Fruit fly (Drosophila melanogaster) whole organism, embryonic: Measurements from ENCODE around the gene CG43347.
A peak's percentile ranks its signal among the peaks of the same experiment; 100 is the strongest.

Experiments
- ATbp ChIP-seq: fragments of 200-800 bp; sonication (Bioruptor generic); optimal IDR thresholded peaks from 2 replicates; lab custom pipeline; 2017; ENCODE audit warnings: missing biosample characterization, mild to moderate bottlenecking, missing genetic modification characterization, missing genetic modification reagents
- Abd-B ChIP-seq: fragments of 200-800 bp; sonication (Bioruptor generic); optimal IDR thresholded peaks from 2 replicates; lab custom pipeline; 2018; ENCODE audit warnings: missing biosample characterization, mild to moderate bottlenecking, missing genetic modification characterization, moderate library complexity
- Bteb2 ChIP-seq: fragments of 200-800 bp; sonication (Bioruptor generic); optimal IDR thresholded peaks from 2 replicates; lab custom pipeline; 2016; ENCODE audit warnings: missing biosample characterization, missing genetic modification characterization
- CG10209 ChIP-seq: fragments of 200-800 bp; sonication (Bioruptor generic); optimal IDR thresholded peaks from 3 replicates; lab custom pipeline; 2017; ENCODE audit warnings: missing biosample characterization, mild to moderate bottlenecking, missing genetic modification characterization, missing genetic modification reagents
- CG10431 ChIP-seq: fragments of 200-800 bp; sonication (Bioruptor generic); optimal IDR thresholded peaks from 3 replicates; lab custom pipeline; 2018; ENCODE audit warnings: missing biosample characterization, mild to moderate bottlenecking, missing genetic modification characterization
- CG11456 ChIP-seq: fragments of 200-800 bp; sonication (Bioruptor generic); IDR thresholded peaks from 3 replicates; pipeline ENCODE4 v1.3.6; 2022; ENCODE audit warnings: missing biosample characterization, missing genetic modification characterization
- CG12942 ChIP-seq: fragments of 200-800 bp; sonication (Bioruptor generic); optimal IDR thresholded peaks from 3 replicates; lab custom pipeline; 2016; ENCODE audit warnings: missing biosample characterization, missing genetic modification characterization
- CG13296 ChIP-seq: fragments of 200-800 bp; sonication (Bioruptor generic); optimal IDR thresholded peaks from 3 replicates; lab custom pipeline; 2018; ENCODE audit warnings: missing biosample characterization, mild to moderate bottlenecking, missing genetic modification characterization
- CG13775 ChIP-seq: fragments of 200-800 bp; sonication (Bioruptor generic); optimal IDR thresholded peaks from 3 replicates; lab custom pipeline; 2017; ENCODE audit warnings: missing biosample characterization, mild to moderate bottlenecking, missing genetic modification characterization
- CG14014 ChIP-seq: fragments of 200-800 bp; sonication (Bioruptor generic); IDR thresholded peaks from 2 replicates; pipeline ENCODE4 v1.3.6; 2022; ENCODE audit warnings: missing biosample characterization, missing genetic modification characterization
- CG14667 ChIP-seq: fragments of 200-800 bp; sonication (Bioruptor generic); IDR thresholded peaks from 2 replicates; pipeline ENCODE4 v1.3.6; 2022; ENCODE audit warnings: missing biosample characterization, missing genetic modification characterization
- CG16815 ChIP-seq: fragments of 200-800 bp; sonication (Bioruptor generic); optimal IDR thresholded peaks from 3 replicates; lab custom pipeline; 2017; ENCODE audit warnings: missing biosample characterization, mild to moderate bottlenecking, missing genetic modification characterization
- CG18599 ChIP-seq: fragments of 200-800 bp; sonication (Bioruptor generic); optimal IDR thresholded peaks from 3 replicates; lab custom pipeline; 2017; ENCODE audit warnings: missing biosample characterization, missing genetic modification characterization, mild to moderate bottlenecking, moderate library complexity, missing genetic modification reagents
- CG2116 ChIP-seq: fragments of 200-800 bp; sonication (Bioruptor generic); optimal IDR thresholded peaks from 3 replicates; lab custom pipeline; 2018; ENCODE audit warnings: missing biosample characterization, mild to moderate bottlenecking, missing genetic modification characterization
- CG3065 ChIP-seq: fragments of 200-800 bp; sonication (Bioruptor generic); optimal IDR thresholded peaks from 2 replicates; lab custom pipeline; 2016; ENCODE audit warnings: missing biosample characterization, missing genetic modification characterization
- CG4328 ChIP-seq: fragments of 200-800 bp; sonication (Bioruptor generic); optimal IDR thresholded peaks from 3 replicates; lab custom pipeline; 2017; ENCODE audit warnings: missing biosample characterization, missing genetic modification reagents, missing genetic modification characterization
- CG4617 ChIP-seq: fragments of 200-800 bp; sonication (Bioruptor generic); optimal IDR thresholded peaks from 3 replicates; lab custom pipeline; 2016; ENCODE audit warnings: missing biosample characterization, missing genetic modification characterization, borderline replicate concordance
- CG4707 ChIP-seq: fragments of 200-800 bp; sonication (Bioruptor generic); optimal IDR thresholded peaks from 2 replicates; lab custom pipeline; 2018; ENCODE audit warnings: missing biosample characterization, mild to moderate bottlenecking, missing genetic modification characterization, moderate library complexity
- CG7271 ChIP-seq: fragments of 200-800 bp; sonication (Bioruptor generic); optimal IDR thresholded peaks from 2 replicates; lab custom pipeline; 2018; ENCODE audit warnings: missing biosample characterization, mild to moderate bottlenecking, missing genetic modification characterization, moderate library complexity
- CG9817 ChIP-seq: fragments of 200-800 bp; sonication (Bioruptor generic); optimal IDR thresholded peaks from 2 replicates; lab custom pipeline; 2018; ENCODE audit warnings: missing biosample characterization, mild to moderate bottlenecking, missing genetic modification characterization, moderate library complexity
- D19A ChIP-seq: fragments of 200-800 bp; optimal IDR thresholded peaks from 3 replicates; lab custom pipeline; 2019; ENCODE audit warnings: missing biosample characterization, mild to moderate bottlenecking, missing genetic modification characterization, moderate library complexity
- HHEX ChIP-seq: fragments of 200-800 bp; sonication (Bioruptor generic); optimal IDR thresholded peaks from 3 replicates; lab custom pipeline; 2017; ENCODE audit warnings: missing biosample characterization, mild to moderate bottlenecking, missing genetic modification characterization, missing genetic modification reagents
- MBD-R2 ChIP-seq: fragments of 200-800 bp; sonication (Bioruptor generic); IDR thresholded peaks from 2 replicates; pipeline ENCODE4 v1.3.6; 2022; ENCODE audit warnings: missing biosample characterization, missing genetic modification characterization
- MESR4 ChIP-seq: fragments of 200-800 bp; sonication (Bioruptor generic); optimal IDR thresholded peaks from 2 replicates; lab custom pipeline; 2018; ENCODE audit warnings: missing biosample characterization, mild to moderate bottlenecking, missing genetic modification characterization, moderate library complexity
- Oaz ChIP-seq: fragments of 200-800 bp; sonication (Bioruptor generic); IDR thresholded peaks from 2 replicates; pipeline ENCODE4 v1.3.6; 2022; ENCODE audit warnings: missing biosample characterization, missing genetic modification characterization
- Sox102F ChIP-seq: fragments of 200-800 bp; sonication (Bioruptor generic); optimal IDR thresholded peaks from 2 replicates; lab custom pipeline; 2018; ENCODE audit warnings: missing biosample characterization, mild to moderate bottlenecking, missing genetic modification characterization, moderate library complexity
- TFAM ChIP-seq: fragments of 200-800 bp; sonication (Bioruptor generic); optimal IDR thresholded peaks from 2 replicates; lab custom pipeline; 2017; ENCODE audit warnings: missing biosample characterization, missing genetic modification characterization, inconsistent platforms
- Usf ChIP-seq: fragments of 200-800 bp; sonication (Bioruptor generic); optimal IDR thresholded peaks from 2 replicates; lab custom pipeline; 2017; ENCODE audit warnings: missing genotype, missing biosample characterization, missing genetic modification characterization
- ash1 ChIP-seq: fragments of 200-800 bp; sonication (Bioruptor generic); optimal IDR thresholded peaks from 2 replicates; lab custom pipeline; 2018; ENCODE audit warnings: missing biosample characterization, mild to moderate bottlenecking, missing genetic modification characterization
- az2 ChIP-seq: fragments of 200-800 bp; sonication (Bioruptor generic); optimal IDR thresholded peaks from 3 replicates; lab custom pipeline; 2016; ENCODE audit warnings: missing biosample characterization, missing genetic modification characterization
- bcd ChIP-seq: fragments of 200-800 bp; sonication (Bioruptor generic); optimal IDR thresholded peaks from 2 replicates; lab custom pipeline; 2017; ENCODE audit warnings: missing biosample characterization, mild to moderate bottlenecking, missing genetic modification characterization
- btn ChIP-seq: fragments of 200-800 bp; sonication (Bioruptor generic); optimal IDR thresholded peaks from 2 replicates; lab custom pipeline; 2016; ENCODE audit warnings: missing biosample characterization, missing genetic modification characterization
- corto ChIP-seq: fragments of 200-800 bp; sonication (Bioruptor generic); optimal IDR thresholded peaks from 2 replicates; lab custom pipeline; 2016; ENCODE audit warnings: missing biosample characterization, mild to moderate bottlenecking, missing genetic modification characterization, moderate library complexity
- emc ChIP-seq: fragments of 200-800 bp; sonication (Bioruptor generic); optimal IDR thresholded peaks from 2 replicates; lab custom pipeline; 2016; ENCODE audit warnings: missing biosample characterization, missing genetic modification characterization
- gsb ChIP-seq: fragments of 200-800 bp; sonication (Bioruptor generic); IDR thresholded peaks from 2 replicates; pipeline ENCODE4 v1.3.6; 2022; ENCODE audit warnings: missing biosample characterization, missing genetic modification characterization
- kay ChIP-seq: fragments of 200-800 bp; sonication (Bioruptor generic); optimal IDR thresholded peaks from 2 replicates; lab custom pipeline; 2016; ENCODE audit warnings: missing biosample characterization, missing genetic modification characterization
- kni ChIP-seq: fragments of 200-800 bp; sonication (Bioruptor generic); optimal IDR thresholded peaks from 3 replicates; lab custom pipeline; 2017; ENCODE audit warnings: mild to moderate bottlenecking, missing biosample characterization, missing genetic modification reagents, missing genetic modification characterization
- odd ChIP-seq: fragments of 200-800 bp; sonication (Bioruptor generic); optimal IDR thresholded peaks from 2 replicates; lab custom pipeline; 2017; ENCODE audit warnings: missing biosample characterization, mild to moderate bottlenecking, missing genetic modification characterization
- pan ChIP-seq, 4 experiments: fragments of >200 bp in 3 of 4; fragments of 200-800 bp in 1 of 4; sonication (Bioruptor generic) in 1 of 4; optimal IDR thresholded peaks in 3 of 4; IDR thresholded peaks in 1 of 4; 2 replicates each; pipeline versions ENCODE4 v1.3.6 to Lab custom; 2017 to 2022; ENCODE audit warnings: missing biosample characterization in 2 of 4, missing genetic modification characterization in 2 of 4, mixed read lengths in 1 of 4
- pnt ChIP-seq: fragments of 200-800 bp; sonication (Bioruptor generic); optimal IDR thresholded peaks from 3 replicates; lab custom pipeline; 2016; ENCODE audit warnings: missing biosample characterization, missing genetic modification characterization
- ranshi ChIP-seq: fragments of 200-800 bp; sonication (Bioruptor generic); IDR thresholded peaks from 2 replicates; pipeline ENCODE4 v1.3.6; 2022; ENCODE audit warnings: missing biosample characterization, missing genetic modification characterization
- schlank ChIP-seq: fragments of 200-800 bp; sonication (Bioruptor generic); optimal IDR thresholded peaks from 2 replicates; lab custom pipeline; 2018; ENCODE audit warnings: missing biosample characterization, mild to moderate bottlenecking, missing genetic modification characterization
- sima ChIP-seq: fragments of 200-800 bp; sonication (Bioruptor generic); optimal IDR thresholded peaks from 2 replicates; lab custom pipeline; 2016; ENCODE audit warnings: missing biosample characterization, missing genetic modification characterization
- slou ChIP-seq: fragments of 200-800 bp; sonication (Bioruptor generic); optimal IDR thresholded peaks from 3 replicates; lab custom pipeline; 2016; ENCODE audit warnings: missing biosample characterization, missing genetic modification characterization
- sna ChIP-seq: fragments of 200-800 bp; sonication (Bioruptor generic); IDR thresholded peaks from 2 replicates; pipeline ENCODE4 v1.3.6; 2022; ENCODE audit warnings: missing biosample characterization, missing genetic modification characterization; ENCODE audit not compliant: partially characterized antibody
- tap ChIP-seq: fragments of 200-800 bp; optimal IDR thresholded peaks from 3 replicates; lab custom pipeline; 2019; ENCODE audit warnings: missing biosample characterization, mild to moderate bottlenecking, missing genetic modification characterization, moderate library complexity
- tx ChIP-seq: fragments of 200-800 bp; sonication (Bioruptor generic); optimal IDR thresholded peaks from 2 replicates; lab custom pipeline; 2016; ENCODE audit warnings: missing biosample characterization, missing genetic modification characterization
- wor ChIP-seq: fragments of 200-800 bp; sonication (Bioruptor generic); IDR thresholded peaks from 2 replicates; pipeline ENCODE4 v1.3.6; 2022; ENCODE audit warnings: missing biosample characterization, missing genetic modification characterization
- zf30C ChIP-seq: fragments of 200-800 bp; sonication (Bioruptor generic); optimal IDR thresholded peaks from 3 replicates; lab custom pipeline; 2018; ENCODE audit warnings: missing biosample characterization, mild to moderate bottlenecking, missing genetic modification characterization

The CG43347 gene

dm6 chrX:10600254-10600916 is 19.6 kb downstream of the CG43347 start (continued):
- TF ChIP-seq HHEX (GFP tag; lab: Kevin White, UChicago) (peak; percentile 4), CG4328 (GFP tag; lab: Kevin White, UChicago) (no peak), D19A (tag; lab: Kevin White, UChicago) (peak; percentile 17), Abd-B (GFP tag; lab: Kevin White, UChicago) (peak; percentile 0), tap (tag; lab: Kevin White, UChicago) (peak; percentile 49), ranshi (GFP tag; lab: Robert Waterston, UW) (peak; percentile 66; the same call in 1 of the 2 replicates), CG2116 (GFP tag; lab: Kevin White, UChicago) (no peak), CG18599 (GFP tag; lab: Kevin White, UChicago) (peak; percentile 39), wor (GFP tag; lab: Robert Waterston, UW) (no peak), CG13775 (GFP tag; lab: Kevin White, UChicago) (peak; percentile 16), odd (GFP tag; lab: Kevin White, UChicago) (no peak), CG11456 (GFP tag; lab: Robert Waterston, UW) (peak; percentile 61; the same call in 1 of the 3 replicates), ash1 (GFP tag; lab: Kevin White, UChicago) (no peak), ATbp (GFP tag; lab: Kevin White, UChicago) (no peak), bcd (GFP tag; lab: Kevin White, UChicago) (peak; percentile 25), pnt (GFP tag; lab: Kevin White, UChicago) (no peak), CG12942 (GFP tag; lab: Kevin White, UChicago) (no peak), CG7271 (tag; lab: Kevin White, UChicago) (no peak), gsb (GFP tag; lab: Robert Waterston, UW) (no peak; the same call in 1 of the 2 replicates), CG14667 (GFP tag; lab: Robert Waterston, UW) (peak; percentile 30; the same call in 1 of the 2 replicates), MESR4 (GFP tag; lab: Kevin White, UChicago) (no peak), tx (GFP tag; lab: Kevin White, UChicago) (no peak), CG4707 (GFP tag; lab: Kevin White, UChicago) (no peak), MBD-R2 (GFP tag; lab: Robert Waterston, UW) (peak; percentile 26; the same call in 1 of the 2 replicates), Usf (GFP tag; lab: Kevin White, UChicago) (no peak), CG10431 (GFP tag; lab: Kevin White, UChicago) (no peak), schlank (no peak), Sox102F (GFP tag; lab: Kevin White, UChicago) (peak; percentile 71), Oaz (GFP tag; lab: Robert Waterston, UW) (no peak), CG10209 (GFP tag; lab: Kevin White, UChicago) (peak; percentile 12), CG4617 (GFP tag; lab: Kevin White, UChicago) (no peak), sima (GFP tag; lab: Kevin White, UChicago) (no peak), az2 (GFP tag; lab: Kevin White, UChicago) (peak; percentile 45), sna (GFP tag; lab: Robert Waterston, UW) (no peak), pan (optimal IDR thresholded peaks at IDR 0.05; lab: Kevin White, UChicago) (no peak), pan (GFP tag; optimal IDR thresholded peaks at IDR 0.05 in 1 of 2, IDR thresholded peaks at IDR 0.05 in 1 of 2) (peak in 1 of 2 experiments; percentile 79), zf30C (GFP tag; lab: Kevin White, UChicago) (no peak), CG3065 (GFP tag; lab: Kevin White, UChicago) (no peak), CG14014 (GFP tag; lab: Robert Waterston, UW) (0 out of 2 replicates have a peak, but pooled peaks have one; percentile 44), CG13296 (GFP tag; lab: Kevin White, UChicago) (peak; percentile 21), CG16815 (GFP tag; lab: Kevin White, UChicago) (peak; percentile 21), emc (no peak), slou (no peak), kni (no peak), btn (GFP tag; lab: Kevin White, UChicago) (peak; percentile 25), Bteb2 (GFP tag; lab: Kevin White, UChicago) (no peak), TFAM (GFP tag; lab: Kevin White, UChicago) (no peak), kay (GFP tag; lab: Kevin White, UChicago) (no peak), CG9817 (peak; percentile 64), corto (no peak)
